Worm (Caenorhabditis elegans) whole organism, L3 larva: ENCODE data around the gene clc-23.

ENCODE experiments used
- ceh-9 ChIP-seq: sonication (generic microtip); optimal IDR thresholded peaks from 2 replicates; lab custom pipeline; 2018; ENCODE audit warnings: missing biosample characterization, missing genetic modification characterization
- egl-27 ChIP-seq: sonication (generic microtip); optimal IDR thresholded peaks from 4 replicates; lab custom pipeline; 2017; ENCODE audit warnings: missing biosample characterization, missing genetic modification reagents, missing genetic modification characterization
- lin-15B ChIP-seq: fragments of 150-350 bp; optimal IDR thresholded peaks from 2 replicates; lab custom pipeline; 2014; ENCODE audit warnings: missing biosample characterization, missing genetic modification characterization
- mdl-1 ChIP-seq: fragments of 150-350 bp; optimal IDR thresholded peaks from 2 replicates; lab custom pipeline; 2014; ENCODE audit warnings: missing biosample characterization, missing genetic modification characterization
- nfya-1 ChIP-seq: sonication (generic microtip); optimal IDR thresholded peaks from 2 replicates; lab custom pipeline; 2017; ENCODE audit warnings: missing genetic modification characterization, mild to moderate bottlenecking, missing compliant biosample characterization, antibody characterized with exemption, moderate library complexity; ENCODE audit not compliant: insufficient read depth
- nhr-12 ChIP-seq: fragments of 150-350 bp; optimal IDR thresholded peaks from 2 replicates; lab custom pipeline; 2014; ENCODE audit warnings: missing biosample characterization, missing genetic modification characterization
- nhr-23 ChIP-seq: fragments of 150-350 bp; optimal IDR thresholded peaks from 2 replicates; lab custom pipeline; 2014; ENCODE audit warnings: missing biosample characterization, missing genetic modification reagents, missing genetic modification characterization
- nhr-76 ChIP-seq: fragments of 150-350 bp; sonication (generic microtip); optimal IDR thresholded peaks from 5 replicates; lab custom pipeline; 2014; ENCODE audit warnings: missing biosample characterization, missing genetic modification characterization
- snpc-4 ChIP-seq: fragments of 150-350 bp; optimal IDR thresholded peaks from 2 replicates; lab custom pipeline; 2014; ENCODE audit warnings: missing biosample characterization, missing genetic modification characterization
- tbx-2 ChIP-seq: sonication (generic microtip); optimal IDR thresholded peaks from 2 replicates; lab custom pipeline; 2016; ENCODE audit warnings: mild to moderate bottlenecking, missing genetic modification characterization, missing compliant biosample characterization
- unc-39 ChIP-seq: sonication (generic microtip); optimal IDR thresholded peaks from 4 replicates; lab custom pipeline; 2017; ENCODE audit warnings: missing biosample characterization, missing genetic modification characterization
- unc-62 ChIP-seq: fragments of 150-350 bp; sonication (generic microtip); optimal IDR thresholded peaks from 4 replicates; lab custom pipeline; 2014; ENCODE audit warnings: missing biosample characterization, missing genetic modification reagents, missing genetic modification characterization
- ztf-4 ChIP-seq: fragments of 150-350 bp; optimal IDR thresholded peaks from 2 replicates; lab custom pipeline; 2014; ENCODE audit warnings: missing biosample characterization, missing genetic modification characterization

DNA sequence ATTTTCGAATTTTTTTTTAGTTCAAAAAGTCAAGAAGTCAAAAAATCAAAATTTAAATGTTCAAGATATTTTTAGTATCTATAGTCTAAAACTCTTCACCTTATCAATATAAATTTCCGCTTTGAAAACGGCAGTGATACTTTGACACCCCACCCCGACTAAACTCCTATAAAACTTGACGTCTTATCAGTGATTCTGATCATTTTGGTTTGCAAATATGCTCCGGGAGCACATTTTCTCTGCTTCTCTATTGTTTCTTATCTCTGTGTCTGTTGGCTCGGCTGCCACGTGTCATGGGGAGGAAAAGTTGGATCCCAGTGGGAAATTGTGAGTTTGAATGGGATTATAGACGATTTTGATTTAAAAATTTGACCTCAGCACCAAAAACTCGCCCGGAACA is 18.2 kb upstream of the clc-23 start, which contains the start of gene clec-150:
- no peak for TF ChIP-seq nhr-12
- TF ChIP-seq egl-27, result no peak
- TF ChIP-seq ceh-9 (tag; lab: Kevin White, UChicago), result no peak
- TF ChIP-seq ztf-4 (tag; lab: Kevin White, UChicago), result no peak
- TF ChIP-seq unc-62 (GFP tag; lab: Kevin White, UChicago), result no peak
- TF ChIP-seq mdl-1 (tag; lab: Kevin White, UChicago), result no peak
- TF ChIP-seq unc-39, result no peak
- TF ChIP-seq nhr-76 (tag; lab: Kevin White, UChicago), result no peak
- TF ChIP-seq nhr-23, result no peak
- TF ChIP-seq lin-15B (tag; lab: Kevin White, UChicago), result no peak
- TF ChIP-seq nfya-1 (tag; lab: Kevin White, UChicago), result no peak
- TF ChIP-seq tbx-2 (tag; lab: Kevin White, UChicago), result no peak
- TF ChIP-seq snpc-4 (tag; lab: Kevin White, UChicago), result no peak
